Fruit fly (Drosophila melanogaster): ENCODE results near the gene CG34367.

CG34367 gene

DNA sequence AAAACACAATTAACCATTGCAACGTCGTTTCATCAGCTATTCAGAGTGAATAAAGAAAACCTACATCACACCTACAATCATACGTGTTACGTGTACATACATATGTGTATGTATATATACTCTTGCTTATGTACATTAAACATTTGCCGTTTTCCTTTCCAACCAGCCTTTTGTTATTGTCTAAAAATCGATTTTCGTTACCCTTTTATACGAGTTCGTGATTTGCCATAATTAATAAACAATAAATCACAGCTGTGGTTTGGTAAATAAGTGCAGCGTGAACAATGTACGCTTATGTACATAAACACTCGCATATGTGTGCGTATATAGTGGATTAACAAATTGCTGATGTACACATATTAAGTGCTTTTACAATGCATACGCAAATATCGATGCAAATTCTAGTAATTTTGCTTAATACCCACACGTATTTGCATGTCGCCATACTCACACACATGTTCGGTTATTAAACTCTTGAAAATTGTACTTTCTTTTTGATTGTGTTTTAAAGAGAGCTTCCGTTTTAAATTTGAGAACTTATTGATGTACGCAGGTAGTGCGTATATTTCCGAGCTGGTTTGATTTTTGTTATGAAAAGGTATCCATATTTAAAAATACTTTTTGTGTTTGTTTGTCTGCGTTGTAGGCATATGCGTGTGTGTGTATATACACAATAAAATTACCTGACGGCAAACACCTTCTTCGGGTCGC lies 43.3 kb upstream of the CG34367 start (continued):
- TF ChIP-seq CG2116 (GFP tag; optimal IDR thresholded peaks at IDR 0.05) (no peak), CG31388 (GFP tag; optimal IDR thresholded peaks at IDR 0.05) (no peak), prd (optimal IDR thresholded peaks at IDR 0.05) (no peak), prd (GFP tag; IDR thresholded peaks at IDR 0.05) (no peak), Optix (GFP tag; IDR thresholded peaks at IDR 0.05) (no peak), CG17359 (tag; optimal IDR thresholded peaks at IDR 0.05) (no peak), gcm2 (GFP tag; optimal IDR thresholded peaks at IDR 0.05) (no peak), Gug (GFP tag; IDR thresholded peaks at IDR 0.05) (no peak), NC2α (GFP tag; optimal IDR thresholded peaks at IDR 0.05) (no peak), tap (tag; optimal IDR thresholded peaks at IDR 0.05) (no peak), zfh2 (GFP tag; optimal IDR thresholded peaks at IDR 0.05) (no peak), CG6854 (GFP tag; optimal IDR thresholded peaks at IDR 0.05) (no peak), tna (GFP tag; IDR thresholded peaks at IDR 0.05; ENCODE audit: partially characterized antibody) (0 out of 2 replicates have a peak, but pooled peaks have one; percentile 17), Max (GFP tag; optimal IDR thresholded peaks at IDR 0.05) (no peak), CG3726 (GFP tag; IDR thresholded peaks at IDR 0.05) (no peak), chinmo (GFP tag; IDR thresholded peaks at IDR 0.05; ENCODE audit: partially characterized antibody) (no peak), zfh1 (GFP tag; IDR thresholded peaks at IDR 0.05) (no peak), danr (GFP tag; IDR thresholded peaks at IDR 0.05) (no peak), amos (GFP tag; IDR thresholded peaks at IDR 0.05; ENCODE audit: partially characterized antibody) (no peak), h (optimal IDR thresholded peaks at IDR 0.05) (no peak), shn (GFP tag; optimal IDR thresholded peaks at IDR 0.05) (no peak), Aef1 (GFP tag; IDR thresholded peaks at IDR 0.05) (no peak), wek (GFP tag; optimal IDR thresholded peaks at IDR 0.05) (peak; percentile 42), insv (GFP tag; optimal IDR thresholded peaks at IDR 0.05) (no peak), CG8388 (GFP tag; optimal IDR thresholded peaks at IDR 0.05) (no peak), Lim3 (GFP tag; IDR thresholded peaks at IDR 0.05) (no peak), kay (GFP tag; optimal IDR thresholded peaks at IDR 0.05) (no peak), ro (GFP tag; IDR thresholded peaks at IDR 0.05) (no peak), Dref (GFP tag; IDR thresholded peaks at IDR 0.05) (no peak), ara (GFP tag; IDR thresholded peaks at IDR 0.05) (no peak), CG5953 (GFP tag; IDR thresholded peaks at IDR 0.05) (no peak), Bteb2 (GFP tag; optimal IDR thresholded peaks at IDR 0.05) (no peak), cwo (GFP tag; optimal IDR thresholded peaks at IDR 0.05) (no peak), CG2129 (GFP tag; IDR thresholded peaks at IDR 0.05; ENCODE audit: partially characterized antibody) (no peak), ERR (GFP tag; optimal IDR thresholded peaks at IDR 0.05) (no peak), CG8944 (GFP tag; optimal IDR thresholded peaks at IDR 0.05) (no peak)

- no peak for TF ChIP-seq Lim3 (GFP tag; IDR thresholded peaks at IDR 0.05)
- TF ChIP-seq salm (tag; optimal IDR thresholded peaks at IDR 0.05), result no peak
- TF ChIP-seq CG31365 (tag; optimal IDR thresholded peaks at IDR 0.05), result no peak
- TF ChIP-seq sug (tag; optimal IDR thresholded peaks at IDR 0.05), result no peak
- no peak for TF ChIP-seq Vsx1 (GFP tag; optimal IDR thresholded peaks at IDR 0.05)
- TF ChIP-seq ewg (GFP tag; optimal IDR thresholded peaks at IDR 0.05), result no peak
- no peak for TF ChIP-seq CG12769 (tag; optimal IDR thresholded peaks at IDR 0.05)
- no peak for TF ChIP-seq CG11504 (tag; optimal IDR thresholded peaks at IDR 0.05)
- TF ChIP-seq CG10147 (GFP tag; optimal IDR thresholded peaks at IDR 0.05), result no peak
- no peak for TF ChIP-seq Spps (tag; optimal IDR thresholded peaks at IDR 0.05)
- no peak for TF ChIP-seq tna (GFP tag; IDR thresholded peaks at IDR 0.05; ENCODE audit: partially characterized antibody)
- no peak for TF ChIP-seq CG8478 (optimal IDR thresholded peaks at IDR 0.05)
- no peak for TF ChIP-seq ftz-f1 (GFP tag; optimal IDR thresholded peaks at IDR 0.05)
- TF ChIP-seq exex (tag; optimal IDR thresholded peaks at IDR 0.05), result no peak
- 0 out of 3 replicates have a peak, but pooled peaks have one; percentile 31 for TF ChIP-seq CG6791 (GFP tag; IDR thresholded peaks at IDR 0.05; ENCODE audit: partially characterized antibody)
- no peak for TF ChIP-seq hkb (optimal IDR thresholded peaks at IDR 0.05)
- no peak for TF ChIP-seq hkb (GFP tag; IDR thresholded peaks at IDR 0.05)
- TF ChIP-seq Sin3A (optimal IDR thresholded peaks at IDR 0.05), result no peak
- peak; percentile 36 for TF ChIP-seq dmrt11E (tag; optimal IDR thresholded peaks at IDR 0.05)
- no peak for TF ChIP-seq CG30403 (GFP tag; optimal IDR thresholded peaks at IDR 0.05)
Measured at dm6 chr2L:10396488-10396824, 42.8 kb upstream of the CG34367 start, which contains the start of gene Cnot4. Gene Cnot4, plus strand, starts transcription at chr2L:10396716.

All from whole organism, embryonic.